Fruit fly (Drosophila melanogaster) whole organism, embryonic: ENCODE results near the gene mRpS33.
A peak's percentile ranks its signal among the peaks of the same experiment; 100 is the strongest.

Experiments used
- BtbVII ChIP-seq: fragments of 200-800 bp; sonication (Bioruptor generic); optimal IDR thresholded peaks from 3 replicates; lab custom pipeline; 2017; ENCODE audit warnings: missing biosample characterization, mild to moderate bottlenecking, missing genetic modification characterization
- CG10147 ChIP-seq: fragments of 200-800 bp; sonication (Bioruptor generic); optimal IDR thresholded peaks from 2 replicates; lab custom pipeline; 2019; ENCODE audit warnings: missing biosample characterization, mild to moderate bottlenecking, missing genetic modification characterization, moderate library complexity
- CG11093 ChIP-seq: fragments of 200-800 bp; sonication (Bioruptor generic); IDR thresholded peaks from 3 replicates; pipeline ENCODE4 v1.3.6; 2022; ENCODE audit warnings: missing biosample characterization, missing genetic modification characterization
- CG11504 ChIP-seq: fragments of 200-800 bp; sonication (Bioruptor generic); optimal IDR thresholded peaks from 3 replicates; lab custom pipeline; 2019; ENCODE audit warnings: missing biosample characterization, mild to moderate bottlenecking, missing genetic modification characterization, moderate library complexity
- CG12769 ChIP-seq: fragments of 200-800 bp; sonication (Bioruptor generic); optimal IDR thresholded peaks from 2 replicates; lab custom pipeline; 2019; ENCODE audit warnings: missing biosample characterization, mild to moderate bottlenecking, missing genetic modification characterization, moderate library complexity
- CG13123 ChIP-seq: fragments of 200-800 bp; sonication (Bioruptor generic); optimal IDR thresholded peaks from 2 replicates; lab custom pipeline; 2016; ENCODE audit warnings: missing biosample characterization, missing genetic modification characterization
- CG15514 ChIP-seq: fragments of 200-800 bp; sonication (Bioruptor generic); optimal IDR thresholded peaks from 3 replicates; lab custom pipeline; 2017; ENCODE audit warnings: missing biosample characterization, missing genetic modification characterization, mild to moderate bottlenecking, moderate library complexity, missing genetic modification reagents
- CG15601 ChIP-seq: fragments of 200-800 bp; sonication (Bioruptor generic); optimal IDR thresholded peaks from 3 replicates; lab custom pipeline; 2019; ENCODE audit warnings: missing biosample characterization, mild to moderate bottlenecking, missing genetic modification characterization, moderate library complexity
- CG18619 ChIP-seq: fragments of 200-800 bp; sonication (Bioruptor generic); optimal IDR thresholded peaks from 3 replicates; lab custom pipeline; 2017; ENCODE audit warnings: missing biosample characterization, mild to moderate bottlenecking, missing genetic modification characterization
- CG3847 ChIP-seq: fragments of 200-800 bp; sonication (Bioruptor generic); IDR thresholded peaks from 2 replicates; pipeline ENCODE4 v1.3.6; 2022; ENCODE audit warnings: missing biosample characterization, missing genetic modification characterization
- CG4424 ChIP-seq: fragments of 200-800 bp; sonication (Bioruptor generic); optimal IDR thresholded peaks from 3 replicates; lab custom pipeline; 2016; ENCODE audit warnings: missing biosample characterization, missing genetic modification characterization
- CG4617 ChIP-seq: fragments of 200-800 bp; sonication (Bioruptor generic); optimal IDR thresholded peaks from 3 replicates; lab custom pipeline; 2016; ENCODE audit warnings: missing biosample characterization, missing genetic modification characterization, borderline replicate concordance
- CG6813 ChIP-seq: fragments of 200-800 bp; sonication (Bioruptor generic); optimal IDR thresholded peaks from 2 replicates; lab custom pipeline; 2017; ENCODE audit warnings: missing biosample characterization, missing genetic modification characterization, mild to moderate bottlenecking, moderate library complexity, missing genetic modification reagents
- CG7357 ChIP-seq: fragments of 200-800 bp; sonication (Bioruptor generic); IDR thresholded peaks from 3 replicates; pipeline ENCODE4 v1.3.6; 2022; ENCODE audit warnings: missing biosample characterization, missing genetic modification characterization
- CG7556 ChIP-seq: fragments of 200-800 bp; sonication (Bioruptor generic); optimal IDR thresholded peaks from 2 replicates; lab custom pipeline; 2017; ENCODE audit warnings: missing biosample characterization, mild to moderate bottlenecking, missing genetic modification characterization
- CG8388 ChIP-seq: fragments of 200-800 bp; sonication (Bioruptor generic); optimal IDR thresholded peaks from 2 replicates; lab custom pipeline; 2019; ENCODE audit warnings: missing biosample characterization, mild to moderate bottlenecking, missing genetic modification characterization, moderate library complexity
- CG8924 ChIP-seq: fragments of 200-800 bp; optimal IDR thresholded peaks from 3 replicates; lab custom pipeline; 2019; ENCODE audit warnings: missing biosample characterization, mild to moderate bottlenecking, missing genetic modification characterization, moderate library complexity
- CG9797 ChIP-seq: fragments of 200-800 bp; sonication (Bioruptor generic); optimal IDR thresholded peaks from 3 replicates; lab custom pipeline; 2018; ENCODE audit warnings: missing biosample characterization, mild to moderate bottlenecking, missing genetic modification characterization
- Dfd ChIP-seq, 2 experiments: fragments of >200 bp; optimal IDR thresholded peaks; 2 replicates each; lab custom pipeline; 2017; ENCODE audit warnings: missing biosample characterization in 2 of 2, missing genetic modification characterization in 2 of 2
- Dip3 ChIP-seq: fragments of 200-800 bp; sonication (Bioruptor generic); optimal IDR thresholded peaks from 3 replicates; lab custom pipeline; 2016; ENCODE audit warnings: missing biosample characterization, missing genetic modification characterization
- Dp ChIP-seq: fragments of 200-800 bp; sonication (Bioruptor generic); optimal IDR thresholded peaks from 2 replicates; lab custom pipeline; 2018; ENCODE audit warnings: missing biosample characterization, mild to moderate bottlenecking, missing genetic modification characterization, moderate library complexity
- Elba2 ChIP-seq: fragments of 200-800 bp; sonication (Bioruptor generic); optimal IDR thresholded peaks from 3 replicates; lab custom pipeline; 2016; ENCODE audit warnings: missing biosample characterization, missing genetic modification characterization
- HLH4C ChIP-seq: fragments of 200-800 bp; sonication (Bioruptor generic); IDR thresholded peaks from 3 replicates; pipeline ENCODE4 v1.3.6; 2022; ENCODE audit warnings: missing biosample characterization, missing genetic modification characterization; ENCODE audit not compliant: partially characterized antibody
- HLH54F ChIP-seq: fragments of 200-800 bp; sonication (Bioruptor generic); optimal IDR thresholded peaks from 3 replicates; lab custom pipeline; 2016; ENCODE audit warnings: missing biosample characterization, missing genetic modification characterization
- Hr3 ChIP-seq: fragments of 200-800 bp; sonication (Bioruptor generic); optimal IDR thresholded peaks from 3 replicates; lab custom pipeline; 2016; ENCODE audit warnings: missing biosample characterization, missing genetic modification characterization
- MTF-1 ChIP-seq: fragments of 200-800 bp; sonication (Bioruptor generic); optimal IDR thresholded peaks from 2 replicates; lab custom pipeline; 2018; ENCODE audit warnings: missing biosample characterization, mild to moderate bottlenecking, missing genetic modification characterization, borderline replicate concordance
- Mad ChIP-seq: fragments of 200-800 bp; sonication (Bioruptor generic); optimal IDR thresholded peaks from 2 replicates; lab custom pipeline; 2016; ENCODE audit warnings: missing biosample characterization, missing genetic modification characterization
- Meics ChIP-seq: fragments of 200-800 bp; sonication (Bioruptor generic); optimal IDR thresholded peaks from 2 replicates; lab custom pipeline; 2017; ENCODE audit warnings: missing biosample characterization, mild to moderate bottlenecking, missing genetic modification characterization
- Ptx1 ChIP-seq: fragments of 200-800 bp; sonication (Bioruptor generic); IDR thresholded peaks from 2 replicates; pipeline ENCODE4 v1.3.6; 2022; ENCODE audit warnings: missing biosample characterization, missing genetic modification characterization
- Ravus ChIP-seq: fragments of 200-800 bp; sonication (Bioruptor generic); IDR thresholded peaks from 2 replicates; pipeline ENCODE4 v1.3.6; 2022; ENCODE audit warnings: missing biosample characterization, missing genetic modification characterization
- Sry-β ChIP-seq: fragments of 200-800 bp; sonication (Bioruptor generic); optimal IDR thresholded peaks from 2 replicates; lab custom pipeline; 2018; ENCODE audit warnings: missing biosample characterization, mild to moderate bottlenecking, missing genetic modification characterization, moderate library complexity
- br ChIP-seq: fragments of >200 bp; optimal IDR thresholded peaks from 2 replicates; lab custom pipeline; 2017
- btn ChIP-seq: fragments of 200-800 bp; sonication (Bioruptor generic); optimal IDR thresholded peaks from 2 replicates; lab custom pipeline; 2016; ENCODE audit warnings: missing biosample characterization, missing genetic modification characterization
- crol ChIP-seq: fragments of 200-800 bp; sonication (Bioruptor generic); IDR thresholded peaks from 2 replicates; pipeline ENCODE4 v1.3.6; 2022; ENCODE audit warnings: missing biosample characterization, missing genetic modification characterization
- dan ChIP-seq: fragments of 200-800 bp; sonication (Bioruptor generic); IDR thresholded peaks from 2 replicates; pipeline ENCODE4 v1.3.6; 2022; ENCODE audit warnings: missing biosample characterization, missing genetic modification characterization
- gem ChIP-seq: fragments of 200-800 bp; sonication (Bioruptor generic); optimal IDR thresholded peaks from 2 replicates; lab custom pipeline; 2019; ENCODE audit warnings: missing biosample characterization, mild to moderate bottlenecking, missing genetic modification characterization, moderate library complexity
- gfzf ChIP-seq: fragments of 200-800 bp; sonication (Bioruptor generic); optimal IDR thresholded peaks from 2 replicates; lab custom pipeline; 2016; ENCODE audit warnings: missing biosample characterization, mild to moderate bottlenecking, missing genetic modification characterization, moderate library complexity
- ind ChIP-seq: fragments of 200-800 bp; sonication (Bioruptor generic); optimal IDR thresholded peaks from 3 replicates; lab custom pipeline; 2016; ENCODE audit warnings: missing biosample characterization, missing genetic modification characterization
- kay ChIP-seq: fragments of 200-800 bp; sonication (Bioruptor generic); optimal IDR thresholded peaks from 2 replicates; lab custom pipeline; 2016; ENCODE audit warnings: missing biosample characterization, missing genetic modification characterization
- lola ChIP-seq, 3 experiments: fragments of >200 bp in 2 of 3; fragments of 200-800 bp in 1 of 3; sonication (Bioruptor generic) in 1 of 3; optimal IDR thresholded peaks; 2 replicates each; lab custom pipeline; 2017 to 2019; ENCODE audit warnings: missing biosample characterization in 3 of 3, missing genetic modification characterization in 3 of 3, mild to moderate bottlenecking in 1 of 3, moderate library complexity in 1 of 3
- luna ChIP-seq: fragments of 200-800 bp; sonication (Bioruptor generic); optimal IDR thresholded peaks from 2 replicates; lab custom pipeline; 2016; ENCODE audit warnings: missing biosample characterization, missing genetic modification characterization
- mirr ChIP-seq: fragments of 200-800 bp; sonication (Bioruptor generic); optimal IDR thresholded peaks from 3 replicates; lab custom pipeline; 2018; ENCODE audit warnings: missing biosample characterization, mild to moderate bottlenecking, missing genetic modification characterization
- pan ChIP-seq, 4 experiments: fragments of >200 bp in 3 of 4; fragments of 200-800 bp in 1 of 4; sonication (Bioruptor generic) in 1 of 4; optimal IDR thresholded peaks in 3 of 4; IDR thresholded peaks in 1 of 4; 2 replicates each; pipeline versions ENCODE4 v1.3.6 to Lab custom; 2017 to 2022; ENCODE audit warnings: missing biosample characterization in 2 of 4, missing genetic modification characterization in 2 of 4, mixed read lengths in 1 of 4
- phol ChIP-seq: fragments of 200-800 bp; sonication (Bioruptor generic); optimal IDR thresholded peaks from 3 replicates; lab custom pipeline; 2018; ENCODE audit warnings: missing biosample characterization, mild to moderate bottlenecking, missing genetic modification characterization, moderate library complexity
- pita ChIP-seq: fragments of 200-800 bp; sonication (Bioruptor generic); optimal IDR thresholded peaks from 2 replicates; lab custom pipeline; 2017; ENCODE audit warnings: missing biosample characterization, mild to moderate bottlenecking, missing genetic modification characterization
- sens ChIP-seq: fragments of 200-800 bp; sonication (Bioruptor generic); peaks from one replicate; lab custom pipeline; 2016; ENCODE audit warnings: missing biosample characterization, missing genetic modification characterization
- sob ChIP-seq: fragments of 200-800 bp; sonication (Bioruptor generic); IDR thresholded peaks from 2 replicates; pipeline ENCODE4 v1.3.6; 2022; ENCODE audit warnings: missing biosample characterization, missing genetic modification characterization
- tll ChIP-seq, 2 experiments: fragments of 200-800 bp in 1 of 2; fragments of >200 bp in 1 of 2; sonication (Bioruptor generic) in 1 of 2; optimal IDR thresholded peaks; 2 replicates each; lab custom pipeline; 2017 to 2019; ENCODE audit warnings: missing biosample characterization in 2 of 2, missing genetic modification characterization in 2 of 2, mild to moderate bottlenecking in 1 of 2, moderate library complexity in 1 of 2
- wek ChIP-seq: fragments of 200-800 bp; sonication (Bioruptor generic); optimal IDR thresholded peaks from 3 replicates; lab custom pipeline; 2018; ENCODE audit warnings: missing biosample characterization, mild to moderate bottlenecking, missing genetic modification characterization, moderate library complexity
- yki ChIP-seq: fragments of >200 bp; optimal IDR thresholded peaks from 3 replicates; lab custom pipeline; 2018

mRpS33 gene

dm6 chr3R:16442937-16443336 lies 6.5 kb upstream of the mRpS33 start, which contains the start of the genes Ttc1 and CG14882 (continued):
- peak; percentile 78 for TF ChIP-seq CG4424 (GFP tag; lab: Kevin White, UChicago)
- peak; percentile 90 for TF ChIP-seq Dip3
- TF ChIP-seq gem (tag; lab: Kevin White, UChicago): peak; percentile 91
- TF ChIP-seq CG7357 (GFP tag; lab: Robert Waterston, UW): no peak
- TF ChIP-seq kay (GFP tag; lab: Kevin White, UChicago): peak; percentile 77
- TF ChIP-seq crol (GFP tag; lab: Robert Waterston, UW): 0 out of 2 replicates have a peak, but pooled peaks have one; percentile 23
- no peak for TF ChIP-seq pan (optimal IDR thresholded peaks at IDR 0.05; lab: Kevin White, UChicago)
- TF ChIP-seq pan (GFP tag; optimal IDR thresholded peaks at IDR 0.05 in 1 of 2, IDR thresholded peaks at IDR 0.05 in 1 of 2): peak in 1 of 2 experiments; percentile 81
- peak; percentile 55 for TF ChIP-seq luna (GFP tag; lab: Kevin White, UChicago)
- TF ChIP-seq CG8924: peak; percentile 79
- peak; percentile 77 for TF ChIP-seq CG8388 (GFP tag; lab: Kevin White, UChicago)
- peak; percentile 56; the same call in 2 of the 3 replicates for TF ChIP-seq HLH4C (GFP tag; lab: Robert Waterston, UW)
- TF ChIP-seq Sry-β: peak; percentile 33
- peak; percentile 83 for TF ChIP-seq CG7556 (GFP tag; lab: Kevin White, UChicago)
- peak; percentile 68 for TF ChIP-seq BtbVII (GFP tag; lab: Kevin White, UChicago)
- peak; percentile 52 for TF ChIP-seq mirr (GFP tag; lab: Kevin White, UChicago)
- peak; percentile 65 for TF ChIP-seq CG15514
- TF ChIP-seq dan (GFP tag; lab: Robert Waterston, UW): no peak
- peak; percentile 80 for TF ChIP-seq phol (tag; lab: Kevin White, UChicago)
- peak; percentile 88 for TF ChIP-seq sob (GFP tag; lab: Robert Waterston, UW)
- peak; percentile 69 for TF ChIP-seq CG4617 (GFP tag; lab: Kevin White, UChicago)
- TF ChIP-seq Dp: peak; percentile 44
- peak; percentile 98 for TF ChIP-seq sens (GFP tag; lab: Kevin White, UChicago)
- peak; percentile 91 for TF ChIP-seq Ptx1 (GFP tag; lab: Robert Waterston, UW)
- peak; percentile 86 for TF ChIP-seq Mad
- peak; percentile 80 for TF ChIP-seq Meics (GFP tag; lab: Kevin White, UChicago)
- TF ChIP-seq CG9797 (GFP tag; lab: Kevin White, UChicago): no peak
- TF ChIP-seq CG11093 (GFP tag; lab: Robert Waterston, UW): peak; percentile 36; the same call in 1 of the 3 replicates
- TF ChIP-seq pita (GFP tag; lab: Kevin White, UChicago): no peak
- no peak for TF ChIP-seq Dfd (GFP tag; optimal IDR thresholded peaks at IDR 0.05; lab: Kevin White, UChicago)
- TF ChIP-seq MTF-1 (GFP tag; lab: Kevin White, UChicago): peak; percentile 27
- no peak for TF ChIP-seq CG12769 (tag; lab: Kevin White, UChicago)
- peak; percentile 84 for TF ChIP-seq CG13123 (GFP tag; lab: Kevin White, UChicago)
- peak; percentile 72 for TF ChIP-seq CG18619 (GFP tag; lab: Kevin White, UChicago)
- peak; percentile 44 for TF ChIP-seq btn
- TF ChIP-seq CG15601: peak; percentile 68
- TF ChIP-seq Hr3: peak; percentile 86
- TF ChIP-seq ind (GFP tag; lab: Kevin White, UChicago): peak; percentile 85
- no peak for TF ChIP-seq CG11504
- peak; percentile 87 for TF ChIP-seq HLH54F (GFP tag; lab: Kevin White, UChicago)
- TF ChIP-seq Elba2 (GFP tag; lab: Kevin White, UChicago): peak; percentile 42
- TF ChIP-seq tll (GFP tag; optimal IDR thresholded peaks at IDR 0.05; lab: Kevin White, UChicago): peak in 1 of 2 experiments; percentile 36
- peak; percentile 58 for TF ChIP-seq CG10147 (GFP tag; lab: Kevin White, UChicago)
- TF ChIP-seq CG3847 (GFP tag; lab: Robert Waterston, UW): peak; percentile 91
- TF ChIP-seq wek (GFP tag; lab: Kevin White, UChicago): no peak
- no peak for TF ChIP-seq br (lab: Kevin White, UChicago)
- TF ChIP-seq Ravus: peak; percentile 35; the same call in 1 of the 2 replicates
- peak; percentile 13 for TF ChIP-seq gfzf (GFP tag; lab: Kevin White, UChicago)
- TF ChIP-seq yki (lab: Kevin White, UChicago): no peak
- peak in 1 of 3 experiments; percentile 82 for TF ChIP-seq lola (GFP tag; optimal IDR thresholded peaks at IDR 0.05; lab: Kevin White, UChicago)
- peak; percentile 70 for TF ChIP-seq CG6813 (GFP tag; lab: Kevin White, UChicago)
